Worm (Caenorhabditis elegans): ENCODE results near the gene affl-1.

ce11 chrIII:444101-444500 lies 4.1 kb downstream of the affl-1 start, which contains the start of gene Y55B1BR.8:
- no peak for TF ChIP-seq elt-1 (tag; optimal IDR thresholded peaks at IDR 0.05; ENCODE audit: borderline replicate concordance, insufficient read depth)
- TF ChIP-seq nhr-28 (tag; optimal IDR thresholded peaks at IDR 0.05), result no peak
- TF ChIP-seq tbx-8 (GFP tag; optimal IDR thresholded peaks at IDR 0.05), result no peak
- no peak for TF ChIP-seq unc-62 (GFP tag; optimal IDR thresholded peaks at IDR 0.05)
- TF ChIP-seq nhr-237 (tag; optimal IDR thresholded peaks at IDR 0.05), result no peak
- no peak for TF ChIP-seq nhr-76 (tag; optimal IDR thresholded peaks at IDR 0.05)
- no peak for TF ChIP-seq unc-39 (tag; optimal IDR thresholded peaks at IDR 0.05)

Data from whole organism, mixed stage, embryonic.